Worm (Caenorhabditis elegans) whole organism, L3 larva: ENCODE data around the gene acaa-2.
A peak's percentile ranks its signal among the peaks of the same experiment; 100 is the strongest.

ENCODE experiments used
- aly-2 ChIP-seq: fragments of 150-350 bp; optimal IDR thresholded peaks from 2 replicates; lab custom pipeline; 2014; ENCODE audit warnings: missing biosample characterization, missing genetic modification characterization
- ama-1 ChIP-seq: fragments of 150-350 bp; optimal IDR thresholded peaks from 2 replicates; lab custom pipeline; 2018
- ceh-16 ChIP-seq: sonication (generic microtip); optimal IDR thresholded peaks from 2 replicates; lab custom pipeline; 2017; ENCODE audit warnings: missing biosample characterization, missing genetic modification characterization
- ceh-28 ChIP-seq: fragments of 150-350 bp; optimal IDR thresholded peaks from 2 replicates; lab custom pipeline; 2014; ENCODE audit warnings: missing biosample characterization, missing genetic modification reagents, missing genetic modification characterization
- ceh-82 ChIP-seq: fragments of 150-350 bp; optimal IDR thresholded peaks from 2 replicates; lab custom pipeline; 2014; ENCODE audit warnings: missing biosample characterization, missing genetic modification characterization
- ceh-9 ChIP-seq: sonication (generic microtip); optimal IDR thresholded peaks from 2 replicates; lab custom pipeline; 2018; ENCODE audit warnings: missing biosample characterization, missing genetic modification characterization
- daf-12 ChIP-seq: fragments of 150-350 bp; optimal IDR thresholded peaks from 2 replicates; lab custom pipeline; 2014; ENCODE audit warnings: missing biosample characterization, missing genetic modification reagents, missing genetic modification characterization
- egl-5 ChIP-seq: fragments of 150-350 bp; optimal IDR thresholded peaks from 2 replicates; lab custom pipeline; 2017; ENCODE audit warnings: missing biosample characterization, missing genetic modification reagents, missing genetic modification characterization, inconsistent platforms
- elt-2 ChIP-seq: sonication (generic microtip); optimal IDR thresholded peaks from 2 replicates; lab custom pipeline; 2016; ENCODE audit warnings: missing genetic modification reagents, mild to moderate bottlenecking, missing genetic modification characterization, missing compliant biosample characterization
- elt-3 ChIP-seq, 3 experiments: fragments of 150-350 bp in 1 of 3; sonication (generic microtip) in 2 of 3; optimal IDR thresholded peaks; 2 replicates in 2 of 3; 4 replicates in 1 of 3; lab custom pipeline; 2014 to 2017; ENCODE audit warnings: missing biosample characterization in 3 of 3, missing genetic modification characterization in 3 of 3
- eor-1 ChIP-seq, 2 experiments: fragments of 150-350 bp; optimal IDR thresholded peaks; 2 replicates each; lab custom pipeline; 2014 to 2018; ENCODE audit warnings: missing biosample characterization in 2 of 2, missing genetic modification characterization in 2 of 2
- fkh-10 ChIP-seq: sonication (generic microtip); optimal IDR thresholded peaks from 2 replicates; lab custom pipeline; 2017; ENCODE audit warnings: missing biosample characterization, missing genetic modification reagents, missing genetic modification characterization
- fkh-2 ChIP-seq: fragments of 150-350 bp; optimal IDR thresholded peaks from 2 replicates; lab custom pipeline; 2014; ENCODE audit warnings: missing biosample characterization, missing genetic modification reagents, missing genetic modification characterization
- fos-1 ChIP-seq: fragments of 150-350 bp; optimal IDR thresholded peaks from 2 replicates; lab custom pipeline; 2014; ENCODE audit warnings: missing biosample characterization, missing genetic modification characterization
- hmg-11 ChIP-seq: sonication (generic microtip); optimal IDR thresholded peaks from 2 replicates; lab custom pipeline; 2016; ENCODE audit warnings: missing genetic modification characterization, missing compliant biosample characterization
- jun-1 ChIP-seq: fragments of 150-350 bp; optimal IDR thresholded peaks from 2 replicates; lab custom pipeline; 2014; ENCODE audit warnings: missing biosample characterization, missing genetic modification reagents, missing genetic modification characterization
- lsy-12 ChIP-seq: sonication (generic microtip); optimal IDR thresholded peaks from 2 replicates; lab custom pipeline; 2016; ENCODE audit warnings: mild to moderate bottlenecking, missing genetic modification characterization, missing compliant biosample characterization
- mml-1 ChIP-seq: fragments of 150-350 bp; sonication (generic microtip); optimal IDR thresholded peaks from 3 replicates; lab custom pipeline; 2014; ENCODE audit warnings: missing biosample characterization, missing genetic modification characterization
- nfya-1 ChIP-seq: sonication (generic microtip); optimal IDR thresholded peaks from 2 replicates; lab custom pipeline; 2017; ENCODE audit warnings: missing genetic modification characterization, mild to moderate bottlenecking, missing compliant biosample characterization, antibody characterized with exemption, moderate library complexity; ENCODE audit not compliant: insufficient read depth
- nhr-11 ChIP-seq: fragments of 150-350 bp; optimal IDR thresholded peaks from 2 replicates; lab custom pipeline; 2014; ENCODE audit warnings: missing biosample characterization, missing genetic modification characterization
- nhr-23 ChIP-seq: fragments of 150-350 bp; optimal IDR thresholded peaks from 2 replicates; lab custom pipeline; 2014; ENCODE audit warnings: missing biosample characterization, missing genetic modification reagents, missing genetic modification characterization
- nhr-237 ChIP-seq: fragments of 150-350 bp; optimal IDR thresholded peaks from 2 replicates; lab custom pipeline; 2014; ENCODE audit warnings: missing biosample characterization, missing genetic modification characterization
- nhr-25 ChIP-seq: sonication (generic microtip); optimal IDR thresholded peaks from 2 replicates; lab custom pipeline; 2017; ENCODE audit warnings: missing biosample characterization, missing genetic modification characterization
- nhr-43 ChIP-seq: sonication (generic microtip); optimal IDR thresholded peaks from 2 replicates; lab custom pipeline; 2016; ENCODE audit warnings: mild to moderate bottlenecking, missing genetic modification characterization, missing compliant biosample characterization; ENCODE audit not compliant: poor library complexity, severe bottlenecking
- nhr-67 ChIP-seq: fragments of 150-350 bp; optimal IDR thresholded peaks from 2 replicates; lab custom pipeline; 2014; ENCODE audit warnings: missing biosample characterization, missing genetic modification characterization
- nhr-76 ChIP-seq: fragments of 150-350 bp; sonication (generic microtip); optimal IDR thresholded peaks from 5 replicates; lab custom pipeline; 2014; ENCODE audit warnings: missing biosample characterization, missing genetic modification characterization
- pha-4 ChIP-seq: fragments of 150-350 bp; optimal IDR thresholded peaks from 2 replicates; lab custom pipeline; 2014; ENCODE audit warnings: missing biosample characterization, missing genetic modification reagents, missing genetic modification characterization
- pqm-1 ChIP-seq: fragments of 150-350 bp; optimal IDR thresholded peaks from 2 replicates; lab custom pipeline; 2017; ENCODE audit warnings: missing biosample characterization, missing genetic modification characterization, inconsistent platforms
- sea-2 ChIP-seq: fragments of 150-350 bp; sonication (generic microtip); optimal IDR thresholded peaks from 4 replicates; lab custom pipeline; 2014; ENCODE audit warnings: missing biosample characterization, missing genetic modification reagents, missing genetic modification characterization
- snpc-4 ChIP-seq: fragments of 150-350 bp; optimal IDR thresholded peaks from 2 replicates; lab custom pipeline; 2014; ENCODE audit warnings: missing biosample characterization, missing genetic modification characterization
- tbx-2 ChIP-seq: sonication (generic microtip); optimal IDR thresholded peaks from 2 replicates; lab custom pipeline; 2016; ENCODE audit warnings: mild to moderate bottlenecking, missing genetic modification characterization, missing compliant biosample characterization
- unc-39 ChIP-seq: sonication (generic microtip); optimal IDR thresholded peaks from 4 replicates; lab custom pipeline; 2017; ENCODE audit warnings: missing biosample characterization, missing genetic modification characterization
- zag-1 ChIP-seq: fragments of 150-350 bp; optimal IDR thresholded peaks from 2 replicates; lab custom pipeline; 2014; ENCODE audit warnings: missing biosample characterization, missing genetic modification characterization
- ztf-11 ChIP-seq: fragments of 150-350 bp; optimal IDR thresholded peaks from 2 replicates; lab custom pipeline; 2014; ENCODE audit warnings: missing biosample characterization, missing genetic modification characterization

Gene acaa-2

ce11 chrIII:13388621-13389020, 43.9 kb downstream of the acaa-2 start:
- peak; percentile 85 for TF ChIP-seq elt-2 (tag; lab: Kevin White, UChicago)
- TF ChIP-seq ama-1 (lab: Kevin White, UChicago): no peak
- no peak for TF ChIP-seq egl-5 (tag; lab: Kevin White, UChicago)
- no peak for TF ChIP-seq ceh-9 (tag; lab: Kevin White, UChicago)
- TF ChIP-seq nhr-237: no peak
- no peak for TF ChIP-seq lsy-12 (tag; lab: Kevin White, UChicago)
- no peak for TF ChIP-seq sea-2 (GFP tag; lab: Kevin White, UChicago)
- no peak for TF ChIP-seq fkh-10 (GFP tag; lab: Kevin White, UChicago)
- no peak for TF ChIP-seq nhr-11
- TF ChIP-seq snpc-4: no peak
- no peak for TF ChIP-seq mml-1
- no peak for TF ChIP-seq fos-1 (tag; lab: Kevin White, UChicago)
- peak; percentile 47 for TF ChIP-seq pha-4 (tag; lab: Kevin White, UChicago)

- no peak for TF ChIP-seq lsy-12 (tag; lab: Kevin White, UChicago)
- no peak for TF ChIP-seq hmg-11 (tag; lab: Kevin White, UChicago)
- TF ChIP-seq nhr-11: no peak
- no peak for TF ChIP-seq tbx-2
- TF ChIP-seq elt-2 (tag; lab: Kevin White, UChicago): no peak
These were observed 44.3 kb downstream of the acaa-2 start, which contains the start of gene T03F6.3 for ce11 chrIII:13389078-13389477. Gene T03F6.3, plus strand, starts transcription at chrIII:13389395.

DNA sequence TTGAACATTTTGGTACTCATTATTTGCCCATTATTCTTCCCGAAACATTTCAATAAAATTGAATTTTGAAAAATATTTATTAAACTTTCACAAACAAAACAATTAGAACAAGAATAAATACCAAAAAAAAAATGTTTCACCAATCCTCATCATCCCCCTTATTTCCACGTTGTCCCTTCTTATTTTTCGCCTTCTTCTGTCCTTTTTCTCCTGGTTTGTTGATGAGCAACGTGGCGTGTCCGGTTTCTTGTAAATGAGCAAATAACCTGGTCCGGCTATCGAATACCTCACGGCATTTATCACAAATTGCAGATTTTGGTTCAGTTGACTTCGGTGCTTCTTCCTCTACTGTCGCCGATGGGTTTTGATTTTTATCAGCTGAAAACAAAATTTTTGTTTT, 46.1 kb downstream of the acaa-2 start:
- TF ChIP-seq nhr-11: no peak
- TF ChIP-seq ceh-16 (tag; lab: Kevin White, UChicago): no peak
- no peak for TF ChIP-seq nhr-67
- no peak for TF ChIP-seq fos-1 (tag; lab: Kevin White, UChicago)
- TF ChIP-seq nhr-76: no peak
- no peak for TF ChIP-seq ama-1 (lab: Kevin White, UChicago)
- no peak for TF ChIP-seq nhr-23 (tag; lab: Kevin White, UChicago)
- no peak for TF ChIP-seq elt-2 (tag; lab: Kevin White, UChicago)
- no peak for TF ChIP-seq fkh-2 (tag; lab: Kevin White, UChicago)
- no peak for TF ChIP-seq daf-12 (tag; lab: Kevin White, UChicago)
- TF ChIP-seq lsy-12 (tag; lab: Kevin White, UChicago): no peak
- no peak for TF ChIP-seq aly-2 (tag; lab: Kevin White, UChicago)
- TF ChIP-seq nfya-1: no peak
- no peak for TF ChIP-seq fkh-10 (GFP tag; lab: Kevin White, UChicago)

- TF ChIP-seq nhr-43 (tag; lab: Kevin White, UChicago): no peak
- TF ChIP-seq lsy-12 (tag; lab: Kevin White, UChicago): no peak
- TF ChIP-seq egl-5 (tag; lab: Kevin White, UChicago): no peak
- no peak for TF ChIP-seq jun-1 (tag; lab: Kevin White, UChicago)
- TF ChIP-seq unc-39 (tag; lab: Kevin White, UChicago): no peak
- TF ChIP-seq fos-1 (tag; lab: Kevin White, UChicago): no peak
- no peak for TF ChIP-seq ceh-28 (tag; lab: Kevin White, UChicago)
- no peak for TF ChIP-seq pqm-1 (tag; lab: Kevin White, UChicago)
These were observed 48.5 kb downstream of the acaa-2 start, which contains the start of gene dnj-17 for ce11 chrIII:13393239-13393638. Gene dnj-17, minus strand, starts transcription at chrIII:13393339.

DNA sequence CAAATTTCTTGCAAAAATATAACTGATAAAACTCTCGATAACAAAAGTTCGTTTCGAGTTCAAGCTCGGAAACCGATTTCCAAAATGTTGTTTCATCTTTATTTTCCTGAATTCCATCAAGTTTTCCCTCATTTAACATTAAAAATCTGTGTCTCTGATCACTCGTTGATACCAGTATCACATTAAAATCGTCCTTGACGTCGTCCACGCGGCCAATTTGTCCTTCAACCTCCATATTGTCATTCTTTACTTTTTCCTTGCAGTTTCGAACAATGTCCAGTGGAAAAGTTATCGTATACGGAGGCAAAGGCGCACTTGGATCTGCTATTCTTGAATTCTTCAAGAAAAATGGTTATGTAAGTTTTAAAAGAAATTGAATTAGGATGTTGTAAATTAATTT, 48.9 kb downstream of the acaa-2 start, which contains the start of gene qdpr-1:
Gene qdpr-1 (plus strand): TSS at position 264 of the 400 bp plus-strand sequence.
- TF ChIP-seq nhr-43 (tag; lab: Kevin White, UChicago) (no peak), snpc-4 (no peak), pqm-1 (tag; lab: Kevin White, UChicago) (no peak), ztf-11 (no peak), eor-1 (tag; optimal IDR thresholded peaks at IDR 0.05; lab: Kevin White, UChicago) (no peak), egl-5 (tag; lab: Kevin White, UChicago) (no peak), zag-1 (no peak), ceh-16 (tag; lab: Kevin White, UChicago) (no peak), ceh-28 (tag; lab: Kevin White, UChicago) (no peak), ceh-82 (tag; lab: Kevin White, UChicago) (no peak), nhr-25 (tag; lab: Kevin White, UChicago) (peak; percentile 33), jun-1 (tag; lab: Kevin White, UChicago) (no peak), elt-3 (tag; optimal IDR thresholded peaks at IDR 0.05; lab: Kevin White, UChicago) (peak in 1 of 3 experiments; percentile 37), unc-39 (tag; lab: Kevin White, UChicago) (no peak)
